Worm (Caenorhabditis elegans): ENCODE data around the gene pnc-2.
"Not testable (repeated sequence)": the region's sequence is repeated elsewhere in the genome, so short reads cannot be mapped to it uniquely, and the experiment has no call there.

Gene pnc-2

ce11 chrIV:14950468-14950867, 41.0 kb upstream of the pnc-2 start, which contains the start of gene Y41E3.22:
Gene Y41E3.22, plus strand, starts transcription at chrIV:14950710.
- TF ChIP-seq zag-1 (tag; optimal IDR thresholded peaks at IDR 0.05) (no peak), nhr-28 (tag; optimal IDR thresholded peaks at IDR 0.05) (no peak), aly-2 (tag; optimal IDR thresholded peaks at IDR 0.05) (no peak), eor-1 (tag; optimal IDR thresholded peaks at IDR 0.05) (no peak), skn-1 (tag; optimal IDR thresholded peaks at IDR 0.05) (no peak), elt-2 (tag; optimal IDR thresholded peaks at IDR 0.05) (no peak), nhr-237 (tag; optimal IDR thresholded peaks at IDR 0.05) (no peak), nhr-77 (tag; optimal IDR thresholded peaks at IDR 0.05) (no peak), ztf-11 (tag; optimal IDR thresholded peaks at IDR 0.05) (no peak)

- TF ChIP-seq ztf-4 (tag; optimal IDR thresholded peaks at IDR 0.05) (no peak), egl-5 (tag; optimal IDR thresholded peaks at IDR 0.05) (no peak), zag-1 (tag; optimal IDR thresholded peaks at IDR 0.05) (no peak), mdl-1 (tag; optimal IDR thresholded peaks at IDR 0.05) (no peak), nfya-1 (tag; optimal IDR thresholded peaks at IDR 0.05; ENCODE audit: insufficient read depth) (no peak), snpc-4 (tag; optimal IDR thresholded peaks at IDR 0.05) (no peak), nhr-77 (tag; optimal IDR thresholded peaks at IDR 0.05) (no peak), ama-1 (optimal IDR thresholded peaks at IDR 0.05) (no peak), elt-3 (tag; optimal IDR thresholded peaks at IDR 0.05) (no peak), elt-2 (tag; optimal IDR thresholded peaks at IDR 0.05) (no peak), hmg-11 (tag; optimal IDR thresholded peaks at IDR 0.05) (no peak), sea-2 (GFP tag; optimal IDR thresholded peaks at IDR 0.05) (no peak), nhr-23 (tag; optimal IDR thresholded peaks at IDR 0.05) (no peak), unc-62 (GFP tag; optimal IDR thresholded peaks at IDR 0.05) (no peak), fos-1 (tag; optimal IDR thresholded peaks at IDR 0.05) (no peak), nhr-67 (tag; optimal IDR thresholded peaks at IDR 0.05) (no peak), daf-12 (tag; optimal IDR thresholded peaks at IDR 0.05) (no peak)
Measured at ce11 chrIV:14949048-14949447, 39.6 kb upstream of the pnc-2 start.

- TF ChIP-seq sea-2 (GFP tag; optimal IDR thresholded peaks at IDR 0.05) (no peak), nfya-1 (tag; optimal IDR thresholded peaks at IDR 0.05; ENCODE audit: insufficient read depth) (no peak), tbx-2 (tag; optimal IDR thresholded peaks at IDR 0.05) (no peak), unc-39 (tag; optimal IDR thresholded peaks at IDR 0.05) (no peak), jun-1 (tag; optimal IDR thresholded peaks at IDR 0.05) (no peak), nhr-77 (tag; optimal IDR thresholded peaks at IDR 0.05) (no peak), nhr-23 (tag; optimal IDR thresholded peaks at IDR 0.05) (no peak), nhr-25 (tag; optimal IDR thresholded peaks at IDR 0.05) (no peak), nhr-43 (tag; optimal IDR thresholded peaks at IDR 0.05; ENCODE audit: poor library complexity, severe bottlenecking) (no peak), eor-1 (tag; optimal IDR thresholded peaks at IDR 0.05) (no peak), nhr-11 (tag; optimal IDR thresholded peaks at IDR 0.05) (no peak), elt-2 (tag; optimal IDR thresholded peaks at IDR 0.05) (no peak), ztf-11 (tag; optimal IDR thresholded peaks at IDR 0.05) (no peak), pha-4 (tag; optimal IDR thresholded peaks at IDR 0.05) (no peak), egl-5 (tag; optimal IDR thresholded peaks at IDR 0.05) (no peak), fos-1 (tag; optimal IDR thresholded peaks at IDR 0.05) (no peak), ceh-28 (tag; optimal IDR thresholded peaks at IDR 0.05) (no peak), ZK546.5 (tag; optimal IDR thresholded peaks at IDR 0.05) (no peak), ceh-82 (tag; optimal IDR thresholded peaks at IDR 0.05) (no peak), egl-27 (tag; optimal IDR thresholded peaks at IDR 0.05) (no peak)
Measured at ce11 chrIV:14944234-14944633, 34.7 kb upstream of the pnc-2 start, which contains the start of gene Y57G11C.48. Gene Y57G11C.48, minus strand, starts transcription at chrIV:14944334.

- TF ChIP-seq mml-1, fkh-2, tbx-2 (tag; optimal IDR thresholded peaks at IDR 0.05): not testable (repeated sequence)
Measured at ce11 chrIV:14938596-14938995, 29.1 kb upstream of the pnc-2 start, which contains the start of gene Y57G11C.30. Gene Y57G11C.30, plus strand, starts transcription at chrIV:14938896.

ce11 chrIV:14937017-14937416, 27.5 kb upstream of the pnc-2 start, which contains the start of gene Y57G11C.1144:
Gene Y57G11C.1144, plus strand, starts transcription at chrIV:14937317.
- TF ChIP-seq fos-1 (tag; optimal IDR thresholded peaks at IDR 0.05), result no peak
- no peak for TF ChIP-seq fkh-10 (GFP tag; optimal IDR thresholded peaks at IDR 0.05)
- TF ChIP-seq nhr-43 (tag; optimal IDR thresholded peaks at IDR 0.05; ENCODE audit: poor library complexity, severe bottlenecking), result no peak
- TF ChIP-seq elt-3 (tag; optimal IDR thresholded peaks at IDR 0.05), result no peak
- TF ChIP-seq fkh-2 (tag; optimal IDR thresholded peaks at IDR 0.05), result no peak
- no peak for TF ChIP-seq lsy-12 (tag; optimal IDR thresholded peaks at IDR 0.05)
- TF ChIP-seq elt-1 (tag; optimal IDR thresholded peaks at IDR 0.05), result no peak
- TF ChIP-seq nhr-67 (tag; optimal IDR thresholded peaks at IDR 0.05), result no peak
- TF ChIP-seq aly-2 (tag; optimal IDR thresholded peaks at IDR 0.05), result no peak
- TF ChIP-seq mml-1 (tag; optimal IDR thresholded peaks at IDR 0.05), result no peak
- TF ChIP-seq pqm-1 (tag; optimal IDR thresholded peaks at IDR 0.05), result no peak
- no peak for TF ChIP-seq egl-5 (tag; optimal IDR thresholded peaks at IDR 0.05)
- no peak for TF ChIP-seq unc-39 (tag; optimal IDR thresholded peaks at IDR 0.05)

Measured in whole organism, L3 larva.